Worm (Caenorhabditis elegans) whole organism, L2 larva: ENCODE results near the gene C37C3.18.

Source experiments
- F13H6.1 ChIP-seq: sonication (generic microtip); optimal IDR thresholded peaks from 2 replicates; lab custom pipeline; 2016; ENCODE audit warnings: missing genetic modification characterization, missing compliant biosample characterization
- aly-2 ChIP-seq: fragments of 150-350 bp; optimal IDR thresholded peaks from 2 replicates; lab custom pipeline; 2014; ENCODE audit warnings: missing biosample characterization, missing genetic modification characterization
- blmp-1 ChIP-seq: sonication (generic microtip); optimal IDR thresholded peaks from 2 replicates; lab custom pipeline; 2017; ENCODE audit warnings: missing genetic modification characterization, mild to moderate bottlenecking, missing compliant biosample characterization, antibody characterized with exemption, moderate library complexity; ENCODE audit not compliant: insufficient read depth
- crh-2 ChIP-seq: sonication (generic microtip); optimal IDR thresholded peaks from 2 replicates; lab custom pipeline; 2017; ENCODE audit warnings: missing biosample characterization, missing genetic modification characterization
- elt-3 ChIP-seq: sonication (generic microtip); optimal IDR thresholded peaks from 2 replicates; lab custom pipeline; 2017; ENCODE audit warnings: missing biosample characterization, missing genetic modification characterization
- lin-11 ChIP-seq: fragments of 150-350 bp; sonication (generic microtip); optimal IDR thresholded peaks from 2 replicates; lab custom pipeline; 2014; ENCODE audit warnings: missing biosample characterization, missing genetic modification characterization, inconsistent platforms, mixed read lengths
- lsy-2 ChIP-seq, 2 experiments: fragments of 150-350 bp in 1 of 2; sonication (generic microtip) in 1 of 2; optimal IDR thresholded peaks; 2 replicates each; lab custom pipeline; 2014 to 2017; ENCODE audit warnings: missing biosample characterization in 2 of 2, missing genetic modification characterization in 2 of 2
- nhr-237 ChIP-seq: fragments of 150-350 bp; optimal IDR thresholded peaks from 2 replicates; lab custom pipeline; 2014; ENCODE audit warnings: missing biosample characterization, missing genetic modification characterization
- sma-9 ChIP-seq, 2 experiments: fragments of 150-350 bp in 1 of 2; sonication (generic microtip) in 1 of 2; optimal IDR thresholded peaks; 2 replicates each; lab custom pipeline; 2014 to 2016; ENCODE audit warnings: missing genetic modification characterization in 2 of 2, mild to moderate bottlenecking in 1 of 2, missing biosample characterization in 1 of 2, missing compliant biosample characterization in 1 of 2, missing genetic modification reagents in 1 of 2, moderate library complexity in 1 of 2
- snpc-4 ChIP-seq: fragments of 150-350 bp; optimal IDR thresholded peaks from 2 replicates; lab custom pipeline; 2014; ENCODE audit warnings: missing biosample characterization, missing genetic modification characterization
- unc-62 ChIP-seq: fragments of 150-350 bp; optimal IDR thresholded peaks from 2 replicates; lab custom pipeline; 2014; ENCODE audit warnings: missing biosample characterization, missing genetic modification reagents, missing genetic modification characterization
- ztf-4 ChIP-seq: fragments of 150-350 bp; optimal IDR thresholded peaks from 2 replicates; lab custom pipeline; 2014; ENCODE audit warnings: missing biosample characterization, missing genetic modification characterization

- TF ChIP-seq aly-2 (tag; lab: Kevin White, UChicago), result no peak
- TF ChIP-seq ztf-4 (tag; lab: Kevin White, UChicago), result no peak
- no peak for TF ChIP-seq crh-2 (tag; lab: Kevin White, UChicago)
- no peak for TF ChIP-seq snpc-4 (tag; lab: Kevin White, UChicago)
- no peak for TF ChIP-seq blmp-1
- TF ChIP-seq lsy-2 (tag; optimal IDR thresholded peaks at IDR 0.05; lab: Kevin White, UChicago), result no peak
- no peak for TF ChIP-seq lin-11 (tag; lab: Kevin White, UChicago)
- TF ChIP-seq unc-62 (GFP tag; lab: Kevin White, UChicago), result no peak
- TF ChIP-seq F13H6.1 (tag; lab: Kevin White, UChicago), result no peak
- TF ChIP-seq sma-9 (GFP tag; optimal IDR thresholded peaks at IDR 0.05; lab: Kevin White, UChicago), result no peak
- no peak for TF ChIP-seq sma-9 (tag; optimal IDR thresholded peaks at IDR 0.05; lab: Kevin White, UChicago)
- TF ChIP-seq nhr-237 (tag; lab: Kevin White, UChicago), result no peak
- no peak for TF ChIP-seq elt-3 (tag; lab: Kevin White, UChicago)
These were observed 7.0 kb downstream of the C37C3.18 start, which contains the start of gene C37C3.17 for ce11 chrV:7861792-7862191.
